Fruit fly (Drosophila melanogaster): ENCODE results near the gene Aptx.

The Aptx gene

dm6 chr3R:19404296-19404695 is 1.0 kb downstream of the Aptx start:
- TF ChIP-seq Sin3A (optimal IDR thresholded peaks at IDR 0.05) (no peak), ttk (optimal IDR thresholded peaks at IDR 0.05) (no peak), psq (optimal IDR thresholded peaks at IDR 0.05) (no peak), Myc (optimal IDR thresholded peaks at IDR 0.05) (no peak), h (optimal IDR thresholded peaks at IDR 0.05) (no peak), insv (optimal IDR thresholded peaks at IDR 0.05) (no peak)

DNA sequence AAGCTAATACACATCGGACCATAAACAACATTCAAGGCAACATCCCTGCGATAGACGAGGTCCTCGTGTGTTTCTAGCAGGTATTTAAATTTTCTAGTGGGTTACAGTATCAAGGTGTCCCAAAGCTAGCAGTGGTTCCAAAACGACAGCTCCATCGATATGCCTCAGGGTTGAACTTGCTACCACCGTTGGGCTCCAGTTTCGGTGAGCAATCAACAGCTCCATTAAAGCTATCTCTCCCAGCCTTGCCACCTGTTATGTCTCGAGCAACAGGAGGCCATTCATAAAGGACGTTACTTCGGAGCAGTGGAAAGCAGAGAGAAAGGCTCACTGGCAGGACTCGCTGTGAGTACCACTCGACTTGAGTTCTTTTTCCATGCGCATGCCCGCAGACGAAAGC is 3.6 kb downstream of the Aptx start:
- no peak for TF ChIP-seq insv (optimal IDR thresholded peaks at IDR 0.05)
- no peak for TF ChIP-seq Sin3A (optimal IDR thresholded peaks at IDR 0.05)
- no peak for TF ChIP-seq psq (optimal IDR thresholded peaks at IDR 0.05)
- no peak for TF ChIP-seq h (optimal IDR thresholded peaks at IDR 0.05)
- TF ChIP-seq ttk (optimal IDR thresholded peaks at IDR 0.05): no peak
- TF ChIP-seq Myc (optimal IDR thresholded peaks at IDR 0.05): no peak

dm6 chr3R:19408573-19408972 is 5.3 kb downstream of the Aptx start, which contains the start of gene CG11626:
Gene CG11626 (plus strand): TSS chr3R:19408873.
- TF ChIP-seq h (optimal IDR thresholded peaks at IDR 0.05) (no peak), psq (optimal IDR thresholded peaks at IDR 0.05) (no peak), insv (optimal IDR thresholded peaks at IDR 0.05) (no peak), Sin3A (optimal IDR thresholded peaks at IDR 0.05) (no peak), Myc (optimal IDR thresholded peaks at IDR 0.05) (no peak), ttk (optimal IDR thresholded peaks at IDR 0.05) (no peak)

dm6 chr3R:19411371-19411770 is 8.1 kb downstream of the Aptx start:
- no peak for TF ChIP-seq psq (optimal IDR thresholded peaks at IDR 0.05)
- no peak for TF ChIP-seq ttk (optimal IDR thresholded peaks at IDR 0.05)
- no peak for TF ChIP-seq Myc (optimal IDR thresholded peaks at IDR 0.05)
- no peak for TF ChIP-seq Sin3A (optimal IDR thresholded peaks at IDR 0.05)
- TF ChIP-seq insv (optimal IDR thresholded peaks at IDR 0.05): no peak
- TF ChIP-seq h (optimal IDR thresholded peaks at IDR 0.05): no peak

dm6 chr3R:19412434-19412833 is 9.2 kb downstream of the Aptx start, which contains the start of gene CG31221:
Gene CG31221 (plus strand): TSS chr3R:19412689.
- no peak for TF ChIP-seq h (optimal IDR thresholded peaks at IDR 0.05)
- no peak for TF ChIP-seq insv (optimal IDR thresholded peaks at IDR 0.05)
- no peak for TF ChIP-seq Sin3A (optimal IDR thresholded peaks at IDR 0.05)

- TF ChIP-seq psq (optimal IDR thresholded peaks at IDR 0.05) (no peak), ttk (optimal IDR thresholded peaks at IDR 0.05) (no peak), insv (optimal IDR thresholded peaks at IDR 0.05) (no peak), Sin3A (optimal IDR thresholded peaks at IDR 0.05) (no peak), Myc (optimal IDR thresholded peaks at IDR 0.05) (no peak), h (optimal IDR thresholded peaks at IDR 0.05) (no peak)
These were observed 21.8 kb downstream of the Aptx start, which contains the start of gene CG3517 for dm6 chr3R:19425099-19425498. Gene CG3517 (minus strand): TSS chr3R:19425199.

All from Kc167 (cell line).